Fruit fly (Drosophila melanogaster) whole organism, embryonic: ENCODE data around the gene vvl.

Experiments
- Abd-B ChIP-seq: fragments of 200-800 bp; sonication (Bioruptor generic); optimal IDR thresholded peaks from 2 replicates; lab custom pipeline; 2018; ENCODE audit warnings: missing biosample characterization, mild to moderate bottlenecking, missing genetic modification characterization, moderate library complexity
- B-H1 ChIP-seq: fragments of 200-800 bp; sonication (Bioruptor generic); IDR thresholded peaks from 3 replicates; pipeline ENCODE4 v1.3.6; 2022; ENCODE audit warnings: missing biosample characterization, missing genetic modification characterization
- Bteb2 ChIP-seq: fragments of 200-800 bp; sonication (Bioruptor generic); optimal IDR thresholded peaks from 2 replicates; lab custom pipeline; 2016; ENCODE audit warnings: missing biosample characterization, missing genetic modification characterization
- CG10431 ChIP-seq: fragments of 200-800 bp; sonication (Bioruptor generic); optimal IDR thresholded peaks from 3 replicates; lab custom pipeline; 2018; ENCODE audit warnings: missing biosample characterization, mild to moderate bottlenecking, missing genetic modification characterization
- CG13123 ChIP-seq: fragments of 200-800 bp; sonication (Bioruptor generic); optimal IDR thresholded peaks from 2 replicates; lab custom pipeline; 2016; ENCODE audit warnings: missing biosample characterization, missing genetic modification characterization
- CG13624 ChIP-seq: fragments of 200-800 bp; sonication (Bioruptor generic); optimal IDR thresholded peaks from 2 replicates; lab custom pipeline; 2016; ENCODE audit warnings: missing biosample characterization, missing genetic modification characterization
- CG14014 ChIP-seq: fragments of 200-800 bp; sonication (Bioruptor generic); IDR thresholded peaks from 2 replicates; pipeline ENCODE4 v1.3.6; 2022; ENCODE audit warnings: missing biosample characterization, missing genetic modification characterization
- CG14441 ChIP-seq: fragments of 200-800 bp; sonication (Bioruptor generic); IDR thresholded peaks from 2 replicates; pipeline ENCODE4 v1.3.6; 2022; ENCODE audit warnings: missing biosample characterization, missing genetic modification characterization
- CG18619 ChIP-seq: fragments of 200-800 bp; sonication (Bioruptor generic); optimal IDR thresholded peaks from 3 replicates; lab custom pipeline; 2017; ENCODE audit warnings: missing biosample characterization, mild to moderate bottlenecking, missing genetic modification characterization
- CG3726 ChIP-seq: fragments of 200-800 bp; sonication (Bioruptor generic); IDR thresholded peaks from 3 replicates; pipeline ENCODE4, ENCODE4 v1.3.6; 2022; ENCODE audit warnings: missing biosample characterization, missing genetic modification characterization
- CG42726 ChIP-seq: fragments of 200-800 bp; sonication (Bioruptor generic); IDR thresholded peaks from 2 replicates; pipeline ENCODE4 v1.3.6; 2022; ENCODE audit warnings: missing biosample characterization, missing genetic modification characterization; ENCODE audit not compliant: partially characterized antibody
- CG4282 ChIP-seq: fragments of 200-800 bp; sonication (Bioruptor generic); optimal IDR thresholded peaks from 2 replicates; lab custom pipeline; 2016; ENCODE audit warnings: missing biosample characterization, missing genetic modification characterization
- CG4730 ChIP-seq: fragments of 200-800 bp; sonication (Bioruptor generic); IDR thresholded peaks from 2 replicates; pipeline ENCODE4 v1.3.6; 2022; ENCODE audit warnings: missing biosample characterization, missing genetic modification characterization
- CG6765 ChIP-seq: fragments of 200-800 bp; sonication (Bioruptor generic); optimal IDR thresholded peaks from 3 replicates; lab custom pipeline; 2017; ENCODE audit warnings: missing biosample characterization, mild to moderate bottlenecking, missing genetic modification characterization
- CG6854 ChIP-seq: fragments of 200-800 bp; sonication (Bioruptor generic); optimal IDR thresholded peaks from 3 replicates; lab custom pipeline; 2017; ENCODE audit warnings: missing biosample characterization, mild to moderate bottlenecking, missing genetic modification characterization
- CG7786 ChIP-seq: fragments of 200-800 bp; sonication (Bioruptor generic); optimal IDR thresholded peaks from 2 replicates; lab custom pipeline; 2016; ENCODE audit warnings: missing biosample characterization, missing genetic modification characterization
- CG7963 ChIP-seq: fragments of 200-800 bp; sonication (Bioruptor generic); IDR thresholded peaks from 3 replicates; pipeline ENCODE4 v1.3.6; 2022; ENCODE audit warnings: missing biosample characterization, missing genetic modification characterization; ENCODE audit not compliant: partially characterized antibody
- CG8290 ChIP-seq, 3 experiments: fragments of 200-800 bp; sonication (Bioruptor generic); optimal IDR thresholded peaks; 2 replicates each; lab custom pipeline; 2016 to 2019; ENCODE audit warnings: missing biosample characterization in 3 of 3, missing genetic modification characterization in 3 of 3, mild to moderate bottlenecking in 2 of 3, moderate library complexity in 1 of 3
- CG8944 ChIP-seq: fragments of 200-800 bp; sonication (Bioruptor generic); optimal IDR thresholded peaks from 3 replicates; lab custom pipeline; 2016; ENCODE audit warnings: missing biosample characterization, missing genetic modification characterization
- Dbx ChIP-seq: fragments of 200-800 bp; sonication (Bioruptor generic); IDR thresholded peaks from 3 replicates; pipeline ENCODE4 v1.3.6; 2022; ENCODE audit warnings: missing biosample characterization, missing genetic modification characterization
- Doc3 ChIP-seq: fragments of 200-800 bp; sonication (Bioruptor generic); IDR thresholded peaks from 3 replicates; pipeline ENCODE4 v1.3.6; 2022; ENCODE audit warnings: missing biosample characterization, missing genetic modification characterization; ENCODE audit not compliant: partially characterized antibody
- Drgx ChIP-seq: fragments of 200-800 bp; sonication (Bioruptor generic); IDR thresholded peaks from 2 replicates; pipeline ENCODE4 v1.3.6; 2022; ENCODE audit warnings: missing biosample characterization, missing genetic modification characterization
- E2f1 ChIP-seq: fragments of 200-800 bp; sonication (Bioruptor generic); IDR thresholded peaks from 2 replicates; pipeline ENCODE4 v1.3.6; 2022; ENCODE audit warnings: missing biosample characterization, missing genetic modification characterization
- Eip74EF ChIP-seq, 2 experiments: fragments of 200-800 bp in 1 of 2; fragments of >200 bp in 1 of 2; sonication (Bioruptor generic) in 1 of 2; optimal IDR thresholded peaks; 2 replicates each; lab custom pipeline; 2017 to 2019; ENCODE audit warnings: missing biosample characterization in 2 of 2, missing genetic modification characterization in 2 of 2, mild to moderate bottlenecking in 1 of 2, moderate library complexity in 1 of 2
- Fer1 ChIP-seq: fragments of 200-800 bp; sonication (Bioruptor generic); optimal IDR thresholded peaks from 2 replicates; lab custom pipeline; 2017; ENCODE audit warnings: missing biosample characterization, mild to moderate bottlenecking, missing genetic modification characterization
- Gug ChIP-seq: fragments of 200-800 bp; sonication (Bioruptor generic); IDR thresholded peaks from 4 replicates; pipeline ENCODE4 v1.3.6; 2022; ENCODE audit warnings: missing biosample characterization, missing genetic modification characterization
- HLH3B ChIP-seq: fragments of 200-800 bp; sonication (Bioruptor generic); IDR thresholded peaks from 2 replicates; pipeline ENCODE4 v1.3.6; 2022; ENCODE audit warnings: missing biosample characterization, missing genetic modification characterization
- HLH54F ChIP-seq: fragments of 200-800 bp; sonication (Bioruptor generic); optimal IDR thresholded peaks from 3 replicates; lab custom pipeline; 2016; ENCODE audit warnings: missing biosample characterization, missing genetic modification characterization
- Hr3 ChIP-seq: fragments of 200-800 bp; sonication (Bioruptor generic); optimal IDR thresholded peaks from 3 replicates; lab custom pipeline; 2016; ENCODE audit warnings: missing biosample characterization, missing genetic modification characterization
- MESR4 ChIP-seq: fragments of 200-800 bp; sonication (Bioruptor generic); optimal IDR thresholded peaks from 2 replicates; lab custom pipeline; 2018; ENCODE audit warnings: missing biosample characterization, mild to moderate bottlenecking, missing genetic modification characterization, moderate library complexity
- Poxn ChIP-seq: fragments of 200-800 bp; sonication (Bioruptor generic); IDR thresholded peaks from 2 replicates; pipeline ENCODE4 v1.3.6; 2022; ENCODE audit warnings: missing biosample characterization, missing genetic modification characterization
- Sox100B ChIP-seq: fragments of 200-800 bp; sonication (Bioruptor generic); optimal IDR thresholded peaks from 3 replicates; lab custom pipeline; 2018; ENCODE audit warnings: missing biosample characterization, mild to moderate bottlenecking, missing genetic modification characterization
- Sry-δ ChIP-seq: fragments of 200-800 bp; sonication (Bioruptor generic); optimal IDR thresholded peaks from 2 replicates; lab custom pipeline; 2016; ENCODE audit warnings: missing biosample characterization, missing genetic modification characterization
- al ChIP-seq: fragments of 200-800 bp; sonication (Bioruptor generic); IDR thresholded peaks from 2 replicates; pipeline ENCODE4 v1.3.6; 2022; ENCODE audit warnings: missing biosample characterization, missing genetic modification characterization
- chm ChIP-seq: fragments of 200-800 bp; sonication (Bioruptor generic); IDR thresholded peaks from 2 replicates; pipeline ENCODE4 v1.3.6; 2022; ENCODE audit warnings: missing biosample characterization, missing genetic modification characterization
- dmrt11E ChIP-seq: fragments of 200-800 bp; sonication (Bioruptor generic); optimal IDR thresholded peaks from 3 replicates; lab custom pipeline; 2018; ENCODE audit warnings: missing biosample characterization, mild to moderate bottlenecking, missing genetic modification characterization, moderate library complexity
- fd102C ChIP-seq: fragments of 200-800 bp; sonication (Bioruptor generic); optimal IDR thresholded peaks from 2 replicates; lab custom pipeline; 2018; ENCODE audit warnings: missing biosample characterization, mild to moderate bottlenecking, missing genetic modification characterization, moderate library complexity
- klu ChIP-seq: fragments of 200-800 bp; sonication (Bioruptor generic); IDR thresholded peaks from 2 replicates; pipeline ENCODE4 v1.3.6; 2022; ENCODE audit warnings: missing biosample characterization, missing genetic modification characterization
- lilli ChIP-seq: fragments of 200-800 bp; sonication (Bioruptor generic); optimal IDR thresholded peaks from 3 replicates; lab custom pipeline; 2016; ENCODE audit warnings: missing biosample characterization, missing genetic modification characterization
- luna ChIP-seq: fragments of 200-800 bp; sonication (Bioruptor generic); optimal IDR thresholded peaks from 2 replicates; lab custom pipeline; 2016; ENCODE audit warnings: missing biosample characterization, missing genetic modification characterization
- nmo ChIP-seq: fragments of 200-800 bp; sonication (Bioruptor generic); optimal IDR thresholded peaks from 2 replicates; lab custom pipeline; 2018; ENCODE audit warnings: missing biosample characterization, mild to moderate bottlenecking, missing genetic modification characterization, moderate library complexity
- phol ChIP-seq: fragments of 200-800 bp; sonication (Bioruptor generic); optimal IDR thresholded peaks from 3 replicates; lab custom pipeline; 2018; ENCODE audit warnings: missing biosample characterization, mild to moderate bottlenecking, missing genetic modification characterization, moderate library complexity
- shn ChIP-seq: fragments of 200-800 bp; sonication (Bioruptor generic); optimal IDR thresholded peaks from 3 replicates; lab custom pipeline; 2016; ENCODE audit warnings: missing biosample characterization, missing genetic modification characterization
- sisA ChIP-seq: fragments of 200-800 bp; sonication (Bioruptor generic); IDR thresholded peaks from 2 replicates; pipeline ENCODE4 v1.3.6; 2022; ENCODE audit warnings: missing biosample characterization, missing genetic modification characterization
- so ChIP-seq: fragments of 200-800 bp; sonication (Bioruptor generic); IDR thresholded peaks from 3 replicates; pipeline ENCODE4 v1.3.6; 2022; ENCODE audit warnings: missing biosample characterization, missing genetic modification characterization
- tin ChIP-seq: fragments of 200-800 bp; sonication (Bioruptor generic); optimal IDR thresholded peaks from 3 replicates; lab custom pipeline; 2016; ENCODE audit warnings: missing biosample characterization, missing genetic modification characterization
- tll ChIP-seq, 2 experiments: fragments of 200-800 bp in 1 of 2; fragments of >200 bp in 1 of 2; sonication (Bioruptor generic) in 1 of 2; optimal IDR thresholded peaks; 2 replicates each; lab custom pipeline; 2017 to 2019; ENCODE audit warnings: missing biosample characterization in 2 of 2, missing genetic modification characterization in 2 of 2, mild to moderate bottlenecking in 1 of 2, moderate library complexity in 1 of 2
- vfl ChIP-seq: fragments of 200-800 bp; sonication (Bioruptor generic); optimal IDR thresholded peaks from 2 replicates; lab custom pipeline; 2016; ENCODE audit warnings: missing biosample characterization, missing genetic modification characterization
- zen2 ChIP-seq: fragments of 200-800 bp; sonication (Bioruptor generic); IDR thresholded peaks from 3 replicates; pipeline ENCODE4 v1.3.6; 2022; ENCODE audit warnings: missing biosample characterization, missing genetic modification characterization; ENCODE audit not compliant: partially characterized antibody
- zfh1 ChIP-seq: fragments of 200-800 bp; sonication (Bioruptor generic); IDR thresholded peaks from 3 replicates; pipeline ENCODE4 v1.3.6; 2022; ENCODE audit warnings: missing biosample characterization, missing genetic modification characterization

Gene vvl

dm6 chr3L:6742974-6743345 lies 47.0 kb upstream of the vvl start, which contains the start of gene dikar (continued):
- TF ChIP-seq luna = peak; percentile 6
- peak; percentile 59 for TF ChIP-seq klu (GFP tag; lab: Robert Waterston, UW)
- no peak for TF ChIP-seq CG8290 (GFP tag; optimal IDR thresholded peaks at IDR 0.05; lab: Kevin White, UChicago)
- TF ChIP-seq CG8290 (tag; optimal IDR thresholded peaks at IDR 0.05; lab: Kevin White, UChicago) = no peak
- peak; percentile 81 for TF ChIP-seq CG42726 (GFP tag; lab: Robert Waterston, UW)
- no peak for TF ChIP-seq CG6765
- peak; percentile 66 for TF ChIP-seq nmo (GFP tag; lab: Kevin White, UChicago)
- TF ChIP-seq CG13123 (GFP tag; lab: Kevin White, UChicago) = no peak
- peak; percentile 58 for TF ChIP-seq dmrt11E (tag; lab: Kevin White, UChicago)
- peak; percentile 31 for TF ChIP-seq Fer1 (GFP tag; lab: Kevin White, UChicago)
- peak; percentile 37 for TF ChIP-seq HLH54F (GFP tag; lab: Kevin White, UChicago)
- no peak for TF ChIP-seq CG6854 (GFP tag; lab: Kevin White, UChicago)
- no peak for TF ChIP-seq Poxn (GFP tag; lab: Robert Waterston, UW)
- peak; percentile 59; the same call in 2 of the 3 replicates for TF ChIP-seq zen2 (GFP tag; lab: Robert Waterston, UW)
- 0 out of 2 replicates have a peak, but pooled peaks have one; percentile 22 for TF ChIP-seq E2f1 (GFP tag; lab: Robert Waterston, UW)
- peak; percentile 62 for TF ChIP-seq lilli (GFP tag; lab: Kevin White, UChicago)
- TF ChIP-seq phol (tag; lab: Kevin White, UChicago) = peak; percentile 41
- no peak; the same call in 2 of the 3 replicates for TF ChIP-seq B-H1 (GFP tag; lab: Robert Waterston, UW)
- peak; percentile 94 for TF ChIP-seq MESR4 (GFP tag; lab: Kevin White, UChicago)
- TF ChIP-seq CG4730 (GFP tag; lab: Robert Waterston, UW) = peak; percentile 45
- TF ChIP-seq Drgx (GFP tag; lab: Robert Waterston, UW) = 0 out of 2 replicates have a peak, but pooled peaks have one; percentile 15
- TF ChIP-seq CG8944 (GFP tag; lab: Kevin White, UChicago) = peak; percentile 37
- peak; percentile 66 for TF ChIP-seq sisA (GFP tag; lab: Robert Waterston, UW)
- peak; percentile 53 for TF ChIP-seq Abd-B (GFP tag; lab: Kevin White, UChicago)
- TF ChIP-seq CG4282 = no peak
- peak; percentile 41 for TF ChIP-seq CG13624
- peak; percentile 63 for TF ChIP-seq al (GFP tag; lab: Robert Waterston, UW)
- no peak for TF ChIP-seq Sox100B (GFP tag; lab: Kevin White, UChicago)
- peak; percentile 67 for TF ChIP-seq Hr3 (GFP tag; lab: Kevin White, UChicago)
- peak; percentile 84 for TF ChIP-seq Sry-δ (GFP tag; lab: Kevin White, UChicago)
- peak; percentile 73 for TF ChIP-seq CG10431
- peak; percentile 48; the same call in 1 of the 2 replicates for TF ChIP-seq chm (GFP tag; lab: Robert Waterston, UW)
- TF ChIP-seq Doc3 (GFP tag; lab: Robert Waterston, UW) = peak; percentile 64
- TF ChIP-seq so (GFP tag; lab: Robert Waterston, UW) = no peak
- TF ChIP-seq shn (GFP tag; lab: Kevin White, UChicago) = peak; percentile 24
- peak; percentile 23; the same call in 1 of the 2 replicates for TF ChIP-seq HLH3B (GFP tag; lab: Robert Waterston, UW)
- peak; percentile 88 for TF ChIP-seq Gug (GFP tag; lab: Robert Waterston, UW)
- no peak for TF ChIP-seq tll (GFP tag; optimal IDR thresholded peaks at IDR 0.05; lab: Kevin White, UChicago)
- TF ChIP-seq zfh1 (GFP tag; lab: Robert Waterston, UW) = peak; percentile 77
- peak; percentile 62 for TF ChIP-seq vfl (GFP tag; lab: Kevin White, UChicago)
- peak; percentile 70 for TF ChIP-seq CG14441 (GFP tag; lab: Robert Waterston, UW)
- peak; percentile 57 for TF ChIP-seq tin (GFP tag; lab: Kevin White, UChicago)
- peak; percentile 54; the same call in 2 of the 3 replicates for TF ChIP-seq Dbx (GFP tag; lab: Robert Waterston, UW)
- no peak for TF ChIP-seq fd102C (GFP tag; lab: Kevin White, UChicago)
- TF ChIP-seq CG18619 = peak; percentile 44
- TF ChIP-seq Bteb2 (GFP tag; lab: Kevin White, UChicago) = peak; percentile 10
- peak; percentile 28 for TF ChIP-seq CG7786 (GFP tag; lab: Kevin White, UChicago)
- peak; percentile 79 for TF ChIP-seq CG14014
- TF ChIP-seq CG7963 (GFP tag; lab: Robert Waterston, UW) = peak; percentile 82
- no peak for TF ChIP-seq Eip74EF (GFP tag; optimal IDR thresholded peaks at IDR 0.05; lab: Kevin White, UChicago)
- no peak for TF ChIP-seq CG3726
